Worm (Caenorhabditis elegans) whole organism, early embryonic: ENCODE results near the gene C04G6.2.

ENCODE experiments used
- B0310.2 ChIP-seq: sonication (generic microtip); optimal IDR thresholded peaks from 2 replicates; lab custom pipeline; 2016; ENCODE audit warnings: mild to moderate bottlenecking, missing genetic modification characterization, missing compliant biosample characterization
- F13C5.2 ChIP-seq: sonication (generic microtip); optimal IDR thresholded peaks from 2 replicates; lab custom pipeline; 2017; ENCODE audit warnings: mild to moderate bottlenecking, missing genetic modification characterization, inconsistent platforms, missing compliant biosample characterization
- aly-1 ChIP-seq: sonication (generic microtip); optimal IDR thresholded peaks from 2 replicates; lab custom pipeline; 2016; ENCODE audit warnings: missing genetic modification characterization, missing compliant biosample characterization
- ama-1 ChIP-seq: fragments of 150-350 bp; optimal IDR thresholded peaks from 2 replicates; lab custom pipeline; 2014
- ceh-13 ChIP-seq: fragments of 200-800 bp; sonication (Bioruptor generic); optimal IDR thresholded peaks from 2 replicates; lab custom pipeline; 2018; ENCODE audit warnings: mild to moderate bottlenecking, missing genetic modification characterization, missing compliant biosample characterization
- ceh-36 ChIP-seq: sonication (generic microtip); optimal IDR thresholded peaks from 2 replicates; lab custom pipeline; 2016; ENCODE audit warnings: missing genetic modification characterization, inconsistent platforms, missing compliant biosample characterization
- ets-7 ChIP-seq: sonication (generic microtip); optimal IDR thresholded peaks from 2 replicates; lab custom pipeline; 2016; ENCODE audit warnings: missing genotype, missing genetic modification characterization, missing compliant biosample characterization
- flt-1 ChIP-seq: fragments of 200-800 bp; sonication (Bioruptor generic); IDR thresholded peaks from 2 replicates; pipeline ENCODE4 v1.3.6; 2022; ENCODE audit warnings: missing genetic modification characterization, missing compliant biosample characterization
- hmbx-1 ChIP-seq: sonication (generic microtip); optimal IDR thresholded peaks from 2 replicates; lab custom pipeline; 2016; ENCODE audit warnings: mild to moderate bottlenecking, missing genetic modification characterization, missing compliant biosample characterization
- hmg-4 ChIP-seq: fragments of 200-800 bp; sonication (Bioruptor generic); optimal IDR thresholded peaks from 2 replicates; lab custom pipeline; 2018; ENCODE audit warnings: mild to moderate bottlenecking, missing genetic modification characterization, missing compliant biosample characterization
- hnd-1 ChIP-seq: sonication (generic microtip); optimal IDR thresholded peaks from 2 replicates; lab custom pipeline; 2016; ENCODE audit warnings: missing genetic modification characterization, missing compliant biosample characterization
- pes-1 ChIP-seq: fragments of 200-800 bp; sonication (Bioruptor generic); IDR thresholded peaks from 2 replicates; pipeline ENCODE4 v1.3.6; 2022; ENCODE audit warnings: missing genetic modification reagents, missing genetic modification characterization, missing compliant biosample characterization
- scrt-1 ChIP-seq: fragments of 200-800 bp; sonication (Bioruptor generic); IDR thresholded peaks from 2 replicates; pipeline ENCODE4 v1.3.6; 2022; ENCODE audit warnings: missing genetic modification characterization, missing compliant biosample characterization
- sea-1 ChIP-seq: fragments of 200-800 bp; sonication (Bioruptor generic); conservative IDR thresholded peaks from 2 replicates; pipeline ENCODE4 v1.3.6; 2022; ENCODE audit warnings: missing genetic modification characterization, missing compliant biosample characterization
- tbx-11 ChIP-seq: fragments of 200-800 bp; sonication (Bioruptor generic); IDR thresholded peaks from 2 replicates; pipeline ENCODE4 v1.3.6; 2022; ENCODE audit warnings: missing genetic modification characterization, missing compliant biosample characterization
- tbx-37 ChIP-seq: fragments of 200-800 bp; sonication (Bioruptor generic); conservative IDR thresholded peaks from 2 replicates; pipeline ENCODE4 v1.3.6; 2022; ENCODE audit warnings: missing genetic modification reagents, missing genetic modification characterization, missing compliant biosample characterization
- tra-4 ChIP-seq: sonication (generic microtip); optimal IDR thresholded peaks from 2 replicates; lab custom pipeline; 2017; ENCODE audit warnings: missing genetic modification characterization, missing compliant biosample characterization

Gene C04G6.2

DNA sequence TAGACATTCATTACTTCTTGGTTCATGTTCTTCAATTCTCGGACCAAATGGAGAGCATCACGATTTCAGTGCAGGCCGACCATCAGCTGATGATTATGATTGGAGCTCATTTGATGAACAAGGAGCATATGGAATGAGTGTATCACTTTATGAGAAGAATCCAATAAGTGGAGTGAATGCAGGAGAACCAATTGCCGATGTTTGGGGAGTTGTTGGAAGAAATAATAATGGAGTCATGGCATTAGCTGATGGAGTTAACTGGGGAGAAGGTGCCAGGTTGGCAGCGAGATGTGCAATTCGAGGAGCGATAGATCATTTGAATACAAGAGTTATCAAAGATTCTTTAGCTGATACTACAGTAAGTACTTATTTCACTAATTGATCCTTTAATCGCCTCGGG is 42.3 kb upstream of the C04G6.2 start:
- TF ChIP-seq ets-7 (tag; lab: Kevin White, UChicago) (no peak), hmg-4 (GFP tag; lab: Kevin White, UChicago) (no peak), B0310.2 (no peak), hmbx-1 (no peak), flt-1 (GFP tag; lab: Robert Waterston, UW) (no peak), F13C5.2 (tag; lab: Kevin White, UChicago) (no peak), tbx-37 (GFP tag; lab: Robert Waterston, UW) (no peak), ceh-13 (GFP tag; lab: Kevin White, UChicago) (no peak), ama-1 (no peak), aly-1 (tag; lab: Kevin White, UChicago) (no peak), tbx-11 (GFP tag; lab: Robert Waterston, UW) (no peak), scrt-1 (GFP tag; lab: Robert Waterston, UW) (no peak), pes-1 (no peak)

DNA sequence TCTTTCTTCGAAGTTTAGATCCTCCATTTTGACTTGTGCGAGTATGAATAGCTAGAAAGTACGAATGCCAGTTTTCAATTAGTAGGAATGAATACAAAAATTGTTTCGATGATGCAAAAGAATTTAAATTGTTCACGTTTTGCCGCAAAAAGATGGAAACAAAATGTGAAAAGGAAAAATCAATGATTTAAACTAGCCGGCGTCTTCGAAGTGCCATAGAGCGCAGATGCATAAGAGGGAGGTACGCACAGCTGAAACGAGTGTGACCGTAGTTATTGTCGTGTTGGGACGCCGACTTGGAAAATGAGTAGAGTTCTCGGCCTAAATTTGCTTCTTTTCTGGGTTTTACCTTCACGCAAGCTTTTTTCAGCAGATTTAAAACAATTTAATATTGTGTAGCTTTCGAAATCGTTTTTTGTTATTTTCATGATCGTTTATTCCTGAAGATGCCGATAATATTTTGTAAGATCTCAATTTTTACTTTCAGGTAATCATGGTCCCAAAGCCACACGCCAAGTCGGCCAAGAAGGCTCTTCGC is 37.8 kb upstream of the C04G6.2 start, which contains the start of the genes ify-1 and rpl-22:
Gene ify-1 (minus strand): TSS at position 51 of the 538 bp plus-strand sequence.
Gene rpl-22 (plus strand): TSS at position 488 of the 538 bp plus-strand sequence.
- TF ChIP-seq tbx-11 (GFP tag; lab: Robert Waterston, UW) (no peak), hmg-4 (GFP tag; lab: Kevin White, UChicago) (peak; percentile 65), tra-4 (tag; lab: Kevin White, UChicago) (no peak), aly-1 (tag; lab: Kevin White, UChicago) (no peak), tbx-37 (GFP tag; lab: Robert Waterston, UW) (peak; percentile 56; the same call in 1 of the 2 replicates), F13C5.2 (tag; lab: Kevin White, UChicago) (peak; percentile 83), ceh-36 (tag; lab: Kevin White, UChicago) (no peak), B0310.2 (no peak), scrt-1 (GFP tag; lab: Robert Waterston, UW) (no peak; the same call in 1 of the 2 replicates), ceh-13 (GFP tag; lab: Kevin White, UChicago) (no peak), pes-1 (no peak), hnd-1 (tag; lab: Kevin White, UChicago) (no peak), ets-7 (tag; lab: Kevin White, UChicago) (no peak), ama-1 (no peak), hmbx-1 (no peak), flt-1 (GFP tag; lab: Robert Waterston, UW) (peak; percentile 69; the same call in 1 of the 2 replicates), sea-1 (no peak)

DNA sequence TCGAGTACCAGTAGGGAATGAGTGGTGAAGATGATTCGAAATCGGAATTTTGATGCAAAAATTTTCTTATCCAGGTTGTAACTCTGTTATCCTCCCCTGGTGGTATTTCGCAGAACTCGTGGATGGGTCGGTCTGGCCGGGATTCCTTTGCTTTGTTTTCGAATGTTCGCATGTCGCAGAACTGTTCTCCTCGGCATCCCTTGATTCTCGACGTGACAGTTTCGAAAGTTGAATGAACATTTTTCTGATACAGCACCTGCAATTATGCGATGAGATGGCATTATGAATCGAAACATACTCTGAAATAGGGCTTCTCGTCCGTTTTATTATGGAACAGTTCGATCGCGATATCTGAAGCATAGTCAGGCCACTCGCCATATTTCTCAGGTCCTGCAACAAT is 36.8 kb upstream of the C04G6.2 start:
- TF ChIP-seq tra-4 (tag; lab: Kevin White, UChicago) (no peak), scrt-1 (GFP tag; lab: Robert Waterston, UW) (no peak), ets-7 (tag; lab: Kevin White, UChicago) (no peak), hmg-4 (GFP tag; lab: Kevin White, UChicago) (no peak), tbx-37 (GFP tag; lab: Robert Waterston, UW) (no peak), ama-1 (no peak), B0310.2 (no peak), sea-1 (no peak), ceh-13 (GFP tag; lab: Kevin White, UChicago) (no peak), aly-1 (tag; lab: Kevin White, UChicago) (no peak), F13C5.2 (tag; lab: Kevin White, UChicago) (no peak), tbx-11 (GFP tag; lab: Robert Waterston, UW) (no peak), hnd-1 (tag; lab: Kevin White, UChicago) (no peak), flt-1 (GFP tag; lab: Robert Waterston, UW) (no peak), ceh-36 (tag; lab: Kevin White, UChicago) (no peak), hmbx-1 (no peak)

DNA sequence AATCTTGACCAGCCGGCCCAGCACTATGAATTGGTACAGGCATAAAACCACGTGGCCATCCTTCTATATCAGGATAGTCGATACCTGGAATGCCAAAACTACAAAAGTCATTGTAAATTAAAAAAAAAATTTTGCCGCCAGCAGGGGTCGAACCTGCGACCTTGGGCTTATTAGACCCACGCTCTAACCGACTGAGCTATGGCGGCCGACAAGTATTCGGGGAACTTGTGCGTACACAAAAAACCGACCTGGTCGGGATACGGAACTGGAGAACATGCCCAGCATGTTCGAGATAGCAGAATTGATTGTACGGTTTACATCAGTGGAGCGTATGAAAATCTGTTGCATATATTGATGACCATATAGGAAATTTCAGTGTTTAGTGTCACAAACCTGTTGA is 35.7 kb upstream of the C04G6.2 start:
- 0 out of 2 replicates have a peak, but pooled peaks have one; percentile 28 for TF ChIP-seq tbx-11 (GFP tag; lab: Robert Waterston, UW)
- TF ChIP-seq hmbx-1: no peak
- no peak for TF ChIP-seq tra-4 (tag; lab: Kevin White, UChicago)
- TF ChIP-seq sea-1: 0 out of 2 replicates have a peak, but pooled peaks have one; percentile 63
- TF ChIP-seq aly-1 (tag; lab: Kevin White, UChicago): no peak
- TF ChIP-seq ets-7 (tag; lab: Kevin White, UChicago): no peak
- TF ChIP-seq ceh-36 (tag; lab: Kevin White, UChicago): peak; percentile 54
- no peak; the same call in 1 of the 2 replicates for TF ChIP-seq tbx-37 (GFP tag; lab: Robert Waterston, UW)
- peak; percentile 53 for TF ChIP-seq ceh-13 (GFP tag; lab: Kevin White, UChicago)
- no peak for TF ChIP-seq F13C5.2 (tag; lab: Kevin White, UChicago)
- TF ChIP-seq hmg-4 (GFP tag; lab: Kevin White, UChicago): peak; percentile 51
- no peak for TF ChIP-seq ama-1
- peak; percentile 86 for TF ChIP-seq pes-1
- no peak for TF ChIP-seq hnd-1 (tag; lab: Kevin White, UChicago)
- TF ChIP-seq B0310.2: peak; percentile 24
- peak; percentile 72 for TF ChIP-seq scrt-1 (GFP tag; lab: Robert Waterston, UW)
- TF ChIP-seq flt-1 (GFP tag; lab: Robert Waterston, UW): peak; percentile 72

DNA sequence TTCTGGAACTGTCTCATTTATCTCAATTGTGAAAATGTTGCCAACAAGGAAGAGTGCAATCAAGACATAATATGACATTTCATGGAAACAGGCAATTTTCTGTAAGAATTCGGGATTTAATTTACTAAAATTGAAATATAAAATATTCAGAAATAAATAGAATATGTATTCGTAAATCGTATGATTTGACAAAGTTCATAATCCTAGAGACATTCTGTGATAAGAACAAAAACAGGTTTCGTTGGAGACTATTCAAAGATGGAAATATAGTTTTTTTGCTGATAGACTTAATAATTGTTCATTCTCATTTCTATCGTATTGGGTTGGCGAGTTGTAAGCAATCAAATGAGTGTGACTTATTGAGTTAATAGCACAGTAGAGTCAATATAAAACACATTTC is 35.0 kb upstream of the C04G6.2 start, which contains the start of gene C27A2.12:
Gene C27A2.12 (minus strand): TSS at position 101 of the 400 bp plus-strand sequence.
- TF ChIP-seq B0310.2 (no peak), sea-1 (no peak), flt-1 (GFP tag; lab: Robert Waterston, UW) (no peak)

DNA sequence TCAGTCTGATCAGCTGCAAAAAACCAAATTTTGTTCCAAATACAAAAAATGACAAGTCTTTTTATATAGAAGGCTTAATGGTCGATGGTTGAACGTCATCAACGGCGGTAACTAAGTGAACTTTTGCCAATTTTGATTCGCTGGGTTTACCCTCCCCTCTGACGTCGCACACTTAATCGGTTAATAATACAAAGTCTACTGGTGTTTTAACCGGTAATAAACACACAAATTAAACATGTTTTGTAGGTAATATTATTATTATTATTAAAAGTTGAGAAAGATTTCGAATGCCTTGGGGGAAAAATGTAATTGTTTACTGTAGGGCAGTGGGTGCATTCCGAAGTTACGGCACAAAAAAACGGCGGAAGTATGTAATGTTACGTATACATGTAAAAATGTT is 32.3 kb upstream of the C04G6.2 start, which contains the start of gene pho-12:
Gene pho-12 (minus strand): TSS at position 101 of the 400 bp plus-strand sequence.
- TF ChIP-seq flt-1 (GFP tag; lab: Robert Waterston, UW): no peak

DNA sequence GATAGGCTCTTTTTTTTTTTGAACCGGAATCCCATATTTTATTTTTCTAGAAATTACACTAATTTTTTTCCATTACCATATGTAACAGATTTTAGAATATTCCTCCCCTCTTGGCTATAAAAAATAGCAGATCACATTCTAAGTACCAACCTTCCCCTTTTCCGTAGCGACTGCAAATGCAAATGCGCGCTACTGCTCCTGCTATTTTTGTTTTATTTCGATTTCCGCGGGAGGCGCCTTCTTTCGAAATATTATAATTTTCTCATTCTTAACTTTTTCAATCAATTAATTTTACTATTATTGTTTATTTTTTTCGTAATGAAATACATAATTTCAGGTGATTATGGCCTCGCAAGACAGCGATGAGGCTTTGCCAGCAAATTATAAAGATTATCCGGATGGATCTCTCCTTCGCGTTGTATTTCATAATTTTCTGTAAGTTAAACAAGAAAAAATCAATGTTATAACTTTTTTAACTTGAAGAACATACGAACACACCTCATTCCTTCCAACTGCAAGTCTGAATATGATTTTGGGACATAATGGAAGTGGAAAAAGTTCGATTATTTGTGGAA is 31.1 kb upstream of the C04G6.2 start, which contains the start of gene smc-5:
Gene smc-5 (plus strand): TSS at position 332 of the 575 bp plus-strand sequence.
- TF ChIP-seq pes-1 (peak; percentile 46; the same call in 1 of the 2 replicates), tbx-37 (GFP tag; lab: Robert Waterston, UW) (no peak), F13C5.2 (tag; lab: Kevin White, UChicago) (peak; percentile 43), scrt-1 (GFP tag; lab: Robert Waterston, UW) (no peak), ceh-36 (tag; lab: Kevin White, UChicago) (no peak)
